Worm (Caenorhabditis elegans) whole organism, L3 larva: Measurements from ENCODE around the gene erp-44.3.

Source experiments
- aly-2 ChIP-seq: fragments of 150-350 bp; optimal IDR thresholded peaks from 2 replicates; lab custom pipeline; 2014; ENCODE audit warnings: missing biosample characterization, missing genetic modification characterization
- elt-2 ChIP-seq: sonication (generic microtip); optimal IDR thresholded peaks from 2 replicates; lab custom pipeline; 2016; ENCODE audit warnings: missing genetic modification reagents, mild to moderate bottlenecking, missing genetic modification characterization, missing compliant biosample characterization
- sea-2 ChIP-seq: fragments of 150-350 bp; sonication (generic microtip); optimal IDR thresholded peaks from 4 replicates; lab custom pipeline; 2014; ENCODE audit warnings: missing biosample characterization, missing genetic modification reagents, missing genetic modification characterization

DNA sequence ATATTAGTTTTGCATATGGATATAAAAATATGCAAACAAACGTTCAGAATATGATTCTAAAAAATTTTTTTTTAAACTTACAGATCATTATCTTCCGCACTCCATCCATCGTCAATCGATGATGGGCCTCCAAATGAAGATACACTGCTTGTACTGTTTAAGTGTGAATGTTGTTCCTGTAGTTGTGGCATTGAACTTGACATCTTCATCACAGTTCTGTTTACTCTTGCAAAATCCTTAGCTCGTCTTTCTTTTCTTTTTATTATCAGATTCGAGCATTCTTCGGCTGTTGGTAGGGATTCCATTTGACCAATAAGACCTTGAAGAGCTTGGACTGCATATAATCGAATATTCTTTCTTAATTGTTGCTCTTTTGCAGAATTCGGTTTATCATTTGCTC is 17.4 kb upstream of the erp-44.3 start:
- TF ChIP-seq aly-2 (tag; lab: Kevin White, UChicago) = no peak
- no peak for TF ChIP-seq sea-2 (GFP tag; lab: Kevin White, UChicago)
- TF ChIP-seq elt-2 (tag; lab: Kevin White, UChicago) = no peak
